Fruit fly (Drosophila melanogaster) whole organism, pupa: ENCODE results near the gene CG4951.
"Not testable (repeated sequence)": the region's sequence is repeated elsewhere in the genome, so short reads cannot be mapped to it uniquely, and the experiment has no call there.

Experiments
- CG14655 ChIP-seq: fragments of 200-800 bp; sonication (Bioruptor generic); optimal IDR thresholded peaks from 3 replicates; lab custom pipeline; 2017; ENCODE audit warnings: mild to moderate bottlenecking, missing biosample characterization, missing genetic modification reagents, missing genetic modification characterization
- CG32121 ChIP-seq: fragments of 200-800 bp; sonication (Bioruptor generic); IDR thresholded peaks from 2 replicates; pipeline ENCODE4 v1.3.6; 2022; ENCODE audit warnings: missing biosample characterization, missing genetic modification characterization
- CG8159 ChIP-seq: fragments of 200-800 bp; sonication (Bioruptor generic); optimal IDR thresholded peaks from 3 replicates; lab custom pipeline; 2018; ENCODE audit warnings: missing biosample characterization, mild to moderate bottlenecking, missing genetic modification characterization, moderate library complexity
- CG8301 ChIP-seq: fragments of 200-800 bp; sonication (Bioruptor generic); optimal IDR thresholded peaks from 2 replicates; lab custom pipeline; 2018; ENCODE audit warnings: missing biosample characterization, mild to moderate bottlenecking, missing genetic modification characterization
- EcR ChIP-seq: fragments of 200-800 bp; sonication (Bioruptor generic); optimal IDR thresholded peaks from 3 replicates; lab custom pipeline; 2019; ENCODE audit warnings: missing biosample characterization, missing genetic modification characterization, mild to moderate bottlenecking, moderate library complexity, missing genetic modification reagents

DNA sequence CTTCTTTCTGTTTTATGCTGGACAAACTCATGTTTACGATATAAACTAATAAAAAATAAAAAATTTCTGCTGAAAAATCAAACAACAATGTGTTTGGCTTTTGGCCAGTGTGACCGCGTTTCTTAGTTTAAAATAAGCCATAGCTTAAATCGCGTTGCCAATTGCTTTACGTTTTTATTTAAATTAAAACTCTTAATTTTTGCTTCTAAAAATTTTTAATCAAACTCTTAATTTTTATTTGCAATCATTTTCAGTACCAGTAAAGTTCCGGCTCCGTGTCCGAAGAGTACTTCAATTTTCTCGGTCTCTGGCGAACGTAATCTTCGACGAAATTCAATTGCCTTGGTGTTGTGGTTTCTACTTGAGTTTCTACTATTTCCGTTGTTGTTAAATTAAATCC lies 5.2 kb upstream of the CG4951 start, which contains the start of the genes CG42487 and CG4884:
- not testable (repeated sequence) for TF ChIP-seq EcR; CG32121 (GFP tag; lab: Robert Waterston, UW); CG8301 (tag; lab: Kevin White, UChicago); CG14655 (GFP tag; lab: Kevin White, UChicago); CG8159 (tag; lab: Kevin White, UChicago)
